Fruit fly (Drosophila melanogaster) whole organism, embryonic: Measurements from ENCODE around the gene CG43051.

Experiments
- Bdp1 ChIP-seq: fragments of 200-800 bp; sonication (Bioruptor generic); optimal IDR thresholded peaks from 3 replicates; lab custom pipeline; 2016; ENCODE audit warnings: missing biosample characterization, missing genetic modification characterization
- CG10267 ChIP-seq: fragments of 200-800 bp; sonication (Bioruptor generic); optimal IDR thresholded peaks from 2 replicates; lab custom pipeline; 2018; ENCODE audit warnings: missing biosample characterization, mild to moderate bottlenecking, missing genetic modification characterization, moderate library complexity
- CG10431 ChIP-seq: fragments of 200-800 bp; sonication (Bioruptor generic); optimal IDR thresholded peaks from 3 replicates; lab custom pipeline; 2018; ENCODE audit warnings: missing biosample characterization, mild to moderate bottlenecking, missing genetic modification characterization
- CG11085 ChIP-seq: fragments of 200-800 bp; sonication (Bioruptor generic); IDR thresholded peaks from 2 replicates; pipeline ENCODE4 v1.3.6; 2022; ENCODE audit warnings: missing biosample characterization, missing genetic modification characterization
- CG11696 ChIP-seq: fragments of 200-800 bp; sonication (Bioruptor generic); IDR thresholded peaks from 2 replicates; pipeline ENCODE4 v1.3.6; 2022; ENCODE audit warnings: missing biosample characterization, missing genetic modification characterization
- CG13624 ChIP-seq: fragments of 200-800 bp; sonication (Bioruptor generic); optimal IDR thresholded peaks from 2 replicates; lab custom pipeline; 2016; ENCODE audit warnings: missing biosample characterization, missing genetic modification characterization
- CG14014 ChIP-seq: fragments of 200-800 bp; sonication (Bioruptor generic); IDR thresholded peaks from 2 replicates; pipeline ENCODE4 v1.3.6; 2022; ENCODE audit warnings: missing biosample characterization, missing genetic modification characterization
- CG15696 ChIP-seq: fragments of 200-800 bp; sonication (Bioruptor generic); optimal IDR thresholded peaks from 2 replicates; lab custom pipeline; 2019; ENCODE audit warnings: missing biosample characterization, mild to moderate bottlenecking, missing genetic modification characterization, moderate library complexity
- CG2129 ChIP-seq: fragments of 200-800 bp; sonication (Bioruptor generic); IDR thresholded peaks from 2 replicates; pipeline ENCODE4 v1.3.6; 2022; ENCODE audit warnings: missing biosample characterization, missing genetic modification characterization; ENCODE audit not compliant: partially characterized antibody
- CG2712 ChIP-seq: fragments of 200-800 bp; optimal IDR thresholded peaks from 3 replicates; lab custom pipeline; 2019; ENCODE audit warnings: missing biosample characterization, mild to moderate bottlenecking, missing genetic modification characterization, moderate library complexity
- CG30431 ChIP-seq: fragments of 200-800 bp; sonication (Bioruptor generic); optimal IDR thresholded peaks from 2 replicates; lab custom pipeline; 2017; ENCODE audit warnings: missing biosample characterization, missing genetic modification characterization
- CG31224 ChIP-seq: fragments of 200-800 bp; sonication (Bioruptor generic); IDR thresholded peaks from 2 replicates; pipeline ENCODE4 v1.3.6; 2022; ENCODE audit warnings: missing biosample characterization, missing genetic modification characterization
- CG31365 ChIP-seq: fragments of 200-800 bp; sonication (Bioruptor generic); optimal IDR thresholded peaks from 2 replicates; lab custom pipeline; 2018; ENCODE audit warnings: missing biosample characterization, mild to moderate bottlenecking, missing genetic modification characterization
- CG31388 ChIP-seq: fragments of 200-800 bp; sonication (Bioruptor generic); optimal IDR thresholded peaks from 2 replicates; lab custom pipeline; 2016; ENCODE audit warnings: missing biosample characterization, missing genetic modification characterization
- CG34376 ChIP-seq: fragments of 200-800 bp; sonication (Bioruptor generic); optimal IDR thresholded peaks from 2 replicates; lab custom pipeline; 2018; ENCODE audit warnings: missing biosample characterization, mild to moderate bottlenecking, missing genetic modification characterization
- CG4854 ChIP-seq: fragments of 200-800 bp; sonication (Bioruptor generic); optimal IDR thresholded peaks from 2 replicates; lab custom pipeline; 2016; ENCODE audit warnings: missing biosample characterization, missing genetic modification characterization, inconsistent platforms
- CG7745 ChIP-seq: fragments of 200-800 bp; sonication (Bioruptor generic); optimal IDR thresholded peaks from 2 replicates; lab custom pipeline; 2018; ENCODE audit warnings: missing biosample characterization, mild to moderate bottlenecking, missing genetic modification characterization, moderate library complexity
- CG7987 ChIP-seq: fragments of 200-800 bp; sonication (Bioruptor generic); optimal IDR thresholded peaks from 2 replicates; lab custom pipeline; 2018; ENCODE audit warnings: missing biosample characterization, mild to moderate bottlenecking, missing genetic modification characterization, moderate library complexity
- CG8388 ChIP-seq: fragments of 200-800 bp; sonication (Bioruptor generic); optimal IDR thresholded peaks from 2 replicates; lab custom pipeline; 2019; ENCODE audit warnings: missing biosample characterization, mild to moderate bottlenecking, missing genetic modification characterization, moderate library complexity
- D19B ChIP-seq: fragments of 200-800 bp; sonication (Bioruptor generic); optimal IDR thresholded peaks from 2 replicates; lab custom pipeline; 2017; ENCODE audit warnings: missing biosample characterization, mild to moderate bottlenecking, missing genetic modification characterization
- Dip2 ChIP-seq: fragments of 200-800 bp; sonication (Bioruptor generic); IDR thresholded peaks from 2 replicates; pipeline ENCODE4 v1.3.6; 2022; ENCODE audit warnings: missing biosample characterization, missing genetic modification characterization
- Dref ChIP-seq: fragments of 200-800 bp; sonication (Bioruptor generic); IDR thresholded peaks from 2 replicates; pipeline ENCODE4 v1.3.6; 2022; ENCODE audit warnings: missing biosample characterization, missing genetic modification characterization
- ERR ChIP-seq: fragments of 200-800 bp; sonication (Bioruptor generic); optimal IDR thresholded peaks from 2 replicates; lab custom pipeline; 2016; ENCODE audit warnings: missing biosample characterization, missing genetic modification characterization
- Fer3 ChIP-seq: fragments of 200-800 bp; sonication (Bioruptor generic); optimal IDR thresholded peaks from 2 replicates; lab custom pipeline; 2018; ENCODE audit warnings: missing biosample characterization, mild to moderate bottlenecking, missing genetic modification characterization, moderate library complexity
- H15 ChIP-seq: fragments of 200-800 bp; sonication (Bioruptor generic); IDR thresholded peaks from 3 replicates; pipeline ENCODE4 v1.3.6; 2022; ENCODE audit warnings: missing biosample characterization, missing genetic modification characterization
- HHEX ChIP-seq: fragments of 200-800 bp; sonication (Bioruptor generic); optimal IDR thresholded peaks from 3 replicates; lab custom pipeline; 2017; ENCODE audit warnings: missing biosample characterization, mild to moderate bottlenecking, missing genetic modification characterization, missing genetic modification reagents
- Hand ChIP-seq: fragments of 200-800 bp; sonication (Bioruptor generic); optimal IDR thresholded peaks from 2 replicates; lab custom pipeline; 2017; ENCODE audit warnings: mild to moderate bottlenecking, missing biosample characterization, missing genetic modification reagents, missing genetic modification characterization
- Hr78 ChIP-seq, 2 experiments: fragments of 200-800 bp in 1 of 2; fragments of >200 bp in 1 of 2; sonication (Bioruptor generic) in 1 of 2; optimal IDR thresholded peaks; 2 replicates each; lab custom pipeline; 2017 to 2019; ENCODE audit warnings: missing biosample characterization in 2 of 2, missing genetic modification characterization in 2 of 2, mild to moderate bottlenecking in 1 of 2, moderate library complexity in 1 of 2
- Ravus ChIP-seq: fragments of 200-800 bp; sonication (Bioruptor generic); IDR thresholded peaks from 2 replicates; pipeline ENCODE4 v1.3.6; 2022; ENCODE audit warnings: missing biosample characterization, missing genetic modification characterization
- abd-A ChIP-seq: fragments of 200-800 bp; sonication (Bioruptor generic); optimal IDR thresholded peaks from 3 replicates; lab custom pipeline; 2019; ENCODE audit warnings: missing biosample characterization, mild to moderate bottlenecking, missing genetic modification characterization, moderate library complexity
- chinmo ChIP-seq: fragments of 200-800 bp; sonication (Bioruptor generic); IDR thresholded peaks from 4 replicates; pipeline ENCODE4 v1.3.6; 2022; ENCODE audit warnings: missing biosample characterization, missing genetic modification characterization; ENCODE audit not compliant: partially characterized antibody
- cwo ChIP-seq: fragments of 200-800 bp; sonication (Bioruptor generic); optimal IDR thresholded peaks from 3 replicates; lab custom pipeline; 2017; ENCODE audit warnings: missing biosample characterization, missing genetic modification characterization, mild to moderate bottlenecking, moderate library complexity, missing genetic modification reagents
- da ChIP-seq: fragments of 200-800 bp; sonication (Bioruptor generic); optimal IDR thresholded peaks from 2 replicates; lab custom pipeline; 2016; ENCODE audit warnings: missing biosample characterization, missing genetic modification characterization
- disco-r ChIP-seq: fragments of 200-800 bp; sonication (Bioruptor generic); optimal IDR thresholded peaks from 2 replicates; lab custom pipeline; 2016; ENCODE audit warnings: missing biosample characterization, missing genetic modification characterization
- eyg ChIP-seq: fragments of 200-800 bp; sonication (Bioruptor generic); optimal IDR thresholded peaks from 3 replicates; lab custom pipeline; 2016; ENCODE audit warnings: missing biosample characterization, missing genetic modification characterization
- fru ChIP-seq: fragments of >200 bp; optimal IDR thresholded peaks from 2 replicates; lab custom pipeline; 2017
- grn ChIP-seq: fragments of 200-800 bp; sonication (Bioruptor generic); optimal IDR thresholded peaks from 3 replicates; lab custom pipeline; 2017; ENCODE audit warnings: missing biosample characterization, missing genetic modification characterization
- gro ChIP-seq: fragments of 200-800 bp; sonication (Bioruptor generic); optimal IDR thresholded peaks from 2 replicates; lab custom pipeline; 2016; ENCODE audit warnings: missing biosample characterization, missing genetic modification characterization
- hkb ChIP-seq, 2 experiments: fragments of 200-800 bp in 1 of 2; fragments of >200 bp in 1 of 2; sonication (Bioruptor generic) in 1 of 2; IDR thresholded peaks in 1 of 2; optimal IDR thresholded peaks in 1 of 2; 2 replicates each; pipeline versions ENCODE4 v1.3.6 to Lab custom; 2017 to 2022; ENCODE audit warnings: missing biosample characterization in 1 of 2, missing genetic modification characterization in 1 of 2
- kah ChIP-seq: fragments of 200-800 bp; sonication (Bioruptor generic); optimal IDR thresholded peaks from 2 replicates; lab custom pipeline; 2018; ENCODE audit warnings: missing biosample characterization, mild to moderate bottlenecking, missing genetic modification characterization
- mld ChIP-seq: fragments of 200-800 bp; sonication (Bioruptor generic); IDR thresholded peaks from 3 replicates; pipeline ENCODE4 v1.3.6; 2022; ENCODE audit warnings: missing biosample characterization, missing genetic modification characterization; ENCODE audit not compliant: partially characterized antibody
- schlank ChIP-seq: fragments of 200-800 bp; sonication (Bioruptor generic); optimal IDR thresholded peaks from 2 replicates; lab custom pipeline; 2018; ENCODE audit warnings: missing biosample characterization, mild to moderate bottlenecking, missing genetic modification characterization
- sug ChIP-seq: fragments of 200-800 bp; optimal IDR thresholded peaks from 2 replicates; lab custom pipeline; 2019; ENCODE audit warnings: missing biosample characterization, mild to moderate bottlenecking, missing genetic modification characterization, moderate library complexity
- tll ChIP-seq, 2 experiments: fragments of 200-800 bp in 1 of 2; fragments of >200 bp in 1 of 2; sonication (Bioruptor generic) in 1 of 2; optimal IDR thresholded peaks; 2 replicates each; lab custom pipeline; 2017 to 2019; ENCODE audit warnings: missing biosample characterization in 2 of 2, missing genetic modification characterization in 2 of 2, mild to moderate bottlenecking in 1 of 2, moderate library complexity in 1 of 2
- toy ChIP-seq: fragments of 200-800 bp; sonication (Bioruptor generic); IDR thresholded peaks from 2 replicates; pipeline ENCODE4 v1.3.6; 2022; ENCODE audit warnings: missing biosample characterization, missing genetic modification characterization

The CG43051 gene

DNA sequence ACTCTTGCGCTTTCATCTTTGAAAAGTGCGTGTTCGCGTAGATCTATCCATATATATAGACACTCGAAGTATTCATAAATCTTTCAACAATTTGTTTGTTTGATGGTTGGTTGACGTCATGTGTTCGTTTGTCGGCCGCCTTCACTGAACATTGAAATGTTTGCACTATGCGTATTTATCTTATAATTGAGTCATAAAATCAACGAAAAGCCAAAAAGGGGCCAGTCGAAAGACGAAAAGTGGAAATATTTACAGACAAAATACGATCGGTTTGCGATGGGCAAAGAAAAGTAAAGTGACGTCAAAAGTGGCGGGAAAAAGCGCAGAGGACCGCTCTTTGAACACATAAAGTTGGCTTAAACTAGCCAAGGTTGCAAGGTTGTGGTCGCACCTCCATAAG is 20.4 kb upstream of the CG43051 start (continued):
- TF ChIP-seq Hand (GFP tag; lab: Kevin White, UChicago) = no peak
- peak; percentile 11 for TF ChIP-seq CG8388 (GFP tag; lab: Kevin White, UChicago)
- TF ChIP-seq tll (GFP tag; optimal IDR thresholded peaks at IDR 0.05; lab: Kevin White, UChicago) = peak in 1 of 2 experiments; percentile 52
- TF ChIP-seq CG14014 = no peak; the same call in 1 of the 2 replicates
- TF ChIP-seq CG2712 (tag; lab: Kevin White, UChicago) = peak; percentile 43
- TF ChIP-seq CG13624 (GFP tag; lab: Kevin White, UChicago) = no peak
- peak; percentile 28 for TF ChIP-seq CG7745 (tag; lab: Kevin White, UChicago)
- no peak for TF ChIP-seq fru (lab: Kevin White, UChicago)
- no peak for TF ChIP-seq mld (GFP tag; lab: Robert Waterston, UW)
- no peak for TF ChIP-seq D19B (GFP tag; lab: Kevin White, UChicago)
- TF ChIP-seq Dip2 = no peak
- no peak for TF ChIP-seq da (GFP tag; lab: Kevin White, UChicago)
- TF ChIP-seq kah (GFP tag; lab: Kevin White, UChicago) = no peak
- no peak for TF ChIP-seq eyg (GFP tag; lab: Kevin White, UChicago)
- TF ChIP-seq CG30431 (GFP tag; lab: Kevin White, UChicago) = no peak
- no peak for TF ChIP-seq CG10267 (tag; lab: Kevin White, UChicago)
- no peak for TF ChIP-seq Bdp1
- TF ChIP-seq CG11696 = no peak
- TF ChIP-seq gro (GFP tag; lab: Kevin White, UChicago) = no peak
- TF ChIP-seq toy (GFP tag; lab: Robert Waterston, UW) = no peak

DNA sequence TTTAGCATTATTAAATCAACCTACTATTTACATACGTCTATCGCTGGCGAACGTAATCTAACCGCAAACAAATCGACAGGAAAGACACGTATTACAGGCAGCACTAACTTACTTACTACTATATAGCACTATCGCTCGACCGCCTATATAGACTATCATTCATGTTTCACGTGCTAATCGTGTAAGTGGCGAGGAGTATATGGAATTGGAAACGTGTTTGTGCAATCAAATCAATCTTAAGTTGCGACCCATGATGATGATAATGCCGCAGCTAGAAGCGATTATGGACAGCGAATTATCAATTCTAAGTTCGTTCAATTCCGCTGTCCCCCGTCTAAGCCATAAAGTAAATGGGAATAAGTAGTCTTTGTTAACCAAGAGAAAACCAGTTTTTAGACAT is 19.9 kb upstream of the CG43051 start:
- no peak for TF ChIP-seq Fer3
- 0 out of 4 replicates have a peak, but pooled peaks have one; percentile 17 for TF ChIP-seq chinmo (GFP tag; lab: Robert Waterston, UW)
- TF ChIP-seq CG7987 = peak; percentile 83
- peak; percentile 35 for TF ChIP-seq sug (tag; lab: Kevin White, UChicago)
- peak; percentile 49 for TF ChIP-seq CG34376
- peak; percentile 74 for TF ChIP-seq cwo (GFP tag; lab: Kevin White, UChicago)
- TF ChIP-seq H15 (GFP tag; lab: Robert Waterston, UW) = no peak

DNA sequence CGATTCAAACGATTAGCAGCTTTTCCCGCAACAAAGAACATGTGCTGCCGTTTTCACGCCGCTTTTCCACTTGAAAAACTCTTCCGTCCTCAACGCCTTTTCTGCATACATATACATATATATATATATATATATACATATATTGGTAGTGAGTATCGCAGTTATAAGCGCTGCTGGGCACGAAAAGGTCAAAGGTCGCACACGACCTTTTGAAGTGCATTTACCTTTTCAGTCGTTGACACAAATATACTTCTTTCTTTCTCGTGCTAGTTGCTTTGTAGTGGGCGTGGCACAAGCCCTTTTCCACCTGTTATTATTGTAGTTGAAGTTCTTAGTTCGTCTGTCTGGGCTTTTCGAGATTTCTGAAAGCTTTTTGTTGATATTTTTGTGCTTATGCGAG is 18.3 kb upstream of the CG43051 start:
- TF ChIP-seq CG11085 (no peak), Hr78 (GFP tag; optimal IDR thresholded peaks at IDR 0.05; lab: Kevin White, UChicago) (peak in 1 of 2 experiments; percentile 90), ERR (GFP tag; lab: Kevin White, UChicago) (no peak), CG4854 (GFP tag; lab: Kevin White, UChicago) (no peak), CG31388 (GFP tag; lab: Kevin White, UChicago) (no peak), Dref (GFP tag; lab: Robert Waterston, UW) (no peak), CG31224 (GFP tag; lab: Robert Waterston, UW) (peak; percentile 28; the same call in 1 of the 2 replicates), chinmo (GFP tag; lab: Robert Waterston, UW) (0 out of 4 replicates have a peak, but pooled peaks have one; percentile 7)

DNA sequence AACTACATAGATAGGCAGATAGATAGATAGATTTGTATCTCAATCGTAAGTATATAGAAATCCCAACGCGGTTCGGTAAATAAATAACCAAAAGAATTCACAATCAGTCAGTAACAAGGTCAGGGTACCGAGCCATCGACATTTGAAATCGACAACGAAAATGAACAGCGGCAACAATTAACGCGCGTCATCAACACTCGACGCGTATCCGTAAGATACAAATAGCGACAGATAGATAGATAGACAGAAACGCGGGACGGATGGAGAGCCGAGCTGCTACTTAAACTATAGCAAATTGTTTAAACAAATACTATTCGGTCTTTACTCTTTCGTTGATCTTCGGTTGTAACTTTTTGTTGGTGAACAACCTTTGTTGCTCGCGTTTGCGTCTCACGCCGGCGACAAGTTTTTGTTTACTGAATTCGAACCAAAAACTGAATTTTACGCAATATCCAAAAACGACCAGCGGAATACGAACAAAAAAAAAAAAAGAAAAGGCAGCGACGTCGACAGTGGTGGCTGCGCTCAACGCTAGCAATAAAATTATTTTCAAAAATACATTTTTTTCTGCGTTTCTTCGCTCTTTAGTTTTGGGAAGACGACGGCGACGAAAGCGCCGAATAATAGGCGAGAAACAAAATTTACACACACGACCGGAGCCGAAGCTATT is 14.5 kb upstream of the CG43051 start:
- TF ChIP-seq schlank (tag; lab: Kevin White, UChicago) (peak; percentile 17), CG2129 (GFP tag; lab: Robert Waterston, UW) (no peak), kah (GFP tag; lab: Kevin White, UChicago) (no peak), CG31365 (no peak), hkb (optimal IDR thresholded peaks at IDR 0.05; lab: Kevin White, UChicago) (no peak), hkb (GFP tag; IDR thresholded peaks at IDR 0.05; lab: Robert Waterston, UW) (peak; percentile 43; the same call in 1 of the 2 replicates), CG10431 (GFP tag; lab: Kevin White, UChicago) (peak; percentile 24), HHEX (peak; percentile 1), abd-A (tag; lab: Kevin White, UChicago) (peak; percentile 28), Ravus (no peak), disco-r (GFP tag; lab: Kevin White, UChicago) (no peak), grn (GFP tag; lab: Kevin White, UChicago) (peak; percentile 46), CG15696 (tag; lab: Kevin White, UChicago) (no peak)
